Fruit fly (Drosophila melanogaster): ENCODE measurements around the gene Past1.
A peak's percentile ranks its signal among the peaks of the same experiment; 100 is the strongest.

Past1 gene

DNA sequence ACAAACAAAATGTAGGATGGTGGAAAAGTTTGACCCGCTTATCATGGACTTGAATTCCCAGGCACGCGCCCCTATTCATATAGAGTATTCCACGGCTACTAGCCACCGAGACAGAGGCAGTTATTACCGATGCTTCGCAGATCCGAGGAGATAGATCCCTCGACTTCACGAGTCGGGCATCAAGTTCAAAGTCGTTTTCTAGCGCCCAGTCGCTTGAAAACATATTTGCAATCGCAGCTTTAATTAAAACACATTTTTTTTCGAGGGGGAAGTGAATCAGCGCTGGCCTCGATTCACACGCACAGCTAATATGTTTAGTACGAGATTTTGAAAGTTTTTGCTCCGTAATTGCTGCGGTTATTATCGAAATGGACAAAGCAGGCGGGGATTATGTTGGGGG, 18.1 kb downstream of the Past1 start:
- TF ChIP-seq noc (tag; optimal IDR thresholded peaks at IDR 0.05), result peak; percentile 63

DNA sequence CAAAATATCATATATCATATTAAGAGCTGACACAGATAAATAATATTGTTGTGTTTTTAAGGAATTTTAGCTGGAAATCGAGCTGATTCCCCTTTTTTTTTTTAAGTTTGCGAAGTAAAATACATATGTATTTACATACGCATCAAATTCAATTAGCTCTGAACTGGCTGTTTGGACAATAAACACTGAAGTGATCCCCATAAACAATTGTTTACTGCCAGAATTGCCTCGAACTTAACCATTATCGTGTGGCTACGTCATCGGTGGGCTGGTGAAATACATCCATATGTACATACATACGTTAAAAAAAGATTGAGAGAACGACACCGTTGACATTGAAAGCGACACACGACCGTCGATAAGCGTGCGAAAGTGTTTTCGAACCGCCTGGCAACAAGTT, 19.1 kb downstream of the Past1 start:
- peak; percentile 49 for TF ChIP-seq noc (tag; optimal IDR thresholded peaks at IDR 0.05)

DNA sequence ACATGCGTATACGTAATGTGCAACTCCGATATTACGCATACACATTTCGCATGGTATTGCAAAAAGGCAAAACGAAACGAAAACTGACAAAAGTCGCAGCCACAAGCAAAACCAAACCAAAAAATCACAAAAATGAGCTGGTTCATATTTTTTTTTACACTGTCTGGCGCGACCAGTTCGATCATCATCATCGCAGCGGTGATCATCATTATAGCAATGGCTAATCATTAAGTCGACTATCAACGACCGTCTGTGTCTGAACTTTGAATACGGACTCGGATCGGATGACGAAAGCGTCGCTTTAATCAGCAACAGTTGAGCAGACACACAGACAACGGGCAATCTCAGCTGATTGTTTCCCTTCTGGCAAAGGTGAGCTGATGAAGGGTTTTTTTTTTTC, 19.8 kb downstream of the Past1 start:
- peak; percentile 28 for TF ChIP-seq noc (tag; optimal IDR thresholded peaks at IDR 0.05)

DNA sequence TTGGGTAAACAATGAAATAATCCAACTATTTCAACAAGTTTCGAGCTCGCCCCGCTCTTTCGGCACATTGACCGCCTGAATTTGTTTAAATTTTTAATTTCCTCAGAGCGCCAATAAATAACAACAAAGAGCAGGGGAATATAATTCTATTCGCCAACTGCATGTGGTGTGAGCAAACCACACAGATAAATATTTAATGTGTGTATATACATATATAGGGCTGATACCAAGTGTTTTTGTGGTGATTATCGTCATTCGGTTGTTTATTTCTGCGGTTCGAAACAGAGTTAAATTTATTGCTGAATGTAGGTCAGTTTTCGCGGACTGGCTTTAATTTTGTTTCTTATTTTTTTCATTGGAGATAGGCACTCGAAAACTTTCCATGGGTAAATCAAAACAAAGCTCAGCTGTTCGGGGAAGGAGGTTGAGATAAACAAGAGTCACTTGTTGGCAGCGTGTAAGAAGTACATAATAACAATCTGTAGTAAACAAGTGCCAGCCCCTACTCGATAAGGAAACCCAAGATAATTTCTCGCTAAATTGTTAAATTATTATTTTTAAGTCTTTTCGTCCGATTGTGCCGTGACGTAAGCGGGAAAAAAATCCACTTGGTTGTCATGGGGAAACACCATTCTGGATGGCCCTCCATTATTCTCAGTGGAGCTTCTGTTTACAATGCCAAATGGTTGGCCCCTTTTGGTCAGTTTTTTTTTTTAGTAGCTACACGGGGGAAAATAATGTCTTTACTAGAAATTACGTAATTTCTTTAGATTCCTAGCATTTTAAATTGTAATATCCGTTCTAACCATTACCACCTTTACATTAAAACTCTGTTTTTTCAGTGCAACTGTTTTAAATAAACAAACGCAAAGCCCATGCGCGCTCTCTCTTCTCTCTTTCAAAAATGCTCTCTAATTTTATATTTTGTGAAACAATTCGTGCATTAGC, 20.7 kb downstream of the Past1 start:
- TF ChIP-seq noc (tag; optimal IDR thresholded peaks at IDR 0.05), result peak; percentile 43

DNA sequence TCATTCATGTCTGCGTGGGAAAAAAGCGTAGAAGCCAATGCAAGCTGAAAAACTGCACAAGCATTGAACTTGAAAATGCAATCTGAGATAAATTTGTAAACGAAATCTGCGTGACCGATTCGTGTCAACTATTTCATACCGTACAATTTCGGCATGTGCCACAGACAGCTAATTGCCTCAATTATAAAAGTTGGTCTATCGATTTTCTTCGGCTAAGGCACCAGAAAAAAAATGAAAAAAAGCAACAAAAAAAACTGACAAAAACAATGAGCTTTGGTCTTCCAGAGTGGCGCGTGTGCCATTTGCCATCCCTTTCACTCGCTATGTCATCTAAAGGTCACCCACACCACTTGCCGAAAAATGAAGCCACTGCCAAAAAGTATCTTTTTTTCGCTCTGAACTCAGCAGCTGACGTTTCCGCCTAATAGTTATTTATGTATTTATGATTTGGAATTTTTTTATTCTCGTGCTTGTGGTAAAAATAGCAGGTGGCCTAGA, 21.5 kb downstream of the Past1 start:
- TF ChIP-seq noc (tag; optimal IDR thresholded peaks at IDR 0.05), result no peak

DNA sequence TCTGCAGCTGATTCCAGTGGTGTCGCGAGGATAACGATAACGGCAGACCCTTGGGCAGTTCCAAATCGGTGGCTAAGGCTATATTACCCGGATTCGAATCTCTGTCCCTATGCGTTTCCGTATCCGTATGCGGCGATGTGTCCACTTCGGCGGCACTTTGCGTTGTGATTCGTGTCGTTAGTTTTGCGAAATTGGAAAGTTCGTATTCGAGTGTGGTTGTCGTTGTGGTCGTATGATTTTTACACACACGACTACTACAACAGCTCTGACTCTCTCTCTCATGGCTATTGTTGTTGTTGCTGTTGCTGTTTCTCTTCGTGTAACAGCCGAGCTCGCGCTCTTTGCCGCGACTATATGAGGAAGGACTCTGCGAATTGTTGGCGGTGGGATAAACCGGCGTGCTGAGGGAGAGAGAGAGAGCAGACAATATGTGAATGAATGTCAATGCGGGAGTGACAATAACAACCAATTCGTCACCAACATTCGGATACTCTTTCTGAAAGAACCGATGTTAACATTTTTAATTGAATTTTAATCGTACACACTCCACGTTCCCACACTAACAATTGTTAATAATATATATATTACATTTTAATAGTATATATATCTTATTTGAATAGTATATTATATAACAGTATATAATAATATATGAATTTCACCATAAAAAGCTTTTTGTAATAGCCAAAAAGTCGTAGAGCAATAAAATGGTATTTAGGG, 22.7 kb downstream of the Past1 start:
- peak; percentile 57 for TF ChIP-seq noc (tag; optimal IDR thresholded peaks at IDR 0.05)

DNA sequence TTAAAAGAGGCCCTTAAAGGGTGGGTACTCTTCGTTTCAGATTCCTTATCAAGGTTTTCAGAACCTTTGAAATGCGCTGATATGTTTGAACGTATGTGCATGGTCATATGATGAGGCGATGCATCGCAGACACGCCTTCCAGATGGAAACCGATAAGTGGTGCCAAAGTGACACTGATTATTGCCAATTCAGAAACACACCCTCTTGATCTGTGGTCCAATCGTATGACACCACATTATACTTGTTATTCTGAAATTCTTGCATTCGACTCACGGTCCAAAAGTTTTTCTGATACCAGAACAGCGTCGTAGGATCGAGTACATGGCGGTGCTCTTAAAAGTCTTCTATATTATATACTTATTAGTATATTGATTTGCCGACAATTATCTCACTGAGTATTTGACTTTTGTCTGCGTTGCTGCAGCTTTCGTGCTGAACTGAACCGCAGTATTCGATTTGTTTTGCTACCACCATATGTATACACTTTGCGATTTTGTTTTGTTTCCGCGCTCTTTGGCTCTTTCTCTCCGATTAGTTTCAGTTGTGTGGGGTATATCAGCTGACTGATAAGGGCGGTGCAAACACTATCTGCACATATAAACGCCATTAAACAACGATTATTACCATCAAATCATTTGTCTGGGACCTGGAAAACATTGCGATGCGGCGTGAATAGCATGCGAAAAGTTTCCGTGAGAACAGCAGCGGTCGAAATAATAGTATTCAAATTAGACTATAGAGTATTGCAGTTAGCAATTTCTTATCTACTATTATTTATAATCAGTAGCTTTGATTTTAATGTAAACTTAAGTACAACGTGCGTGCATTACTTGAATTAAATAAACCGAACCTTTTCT, 23.4 kb downstream of the Past1 start:
- peak; percentile 57 for TF ChIP-seq noc (tag; optimal IDR thresholded peaks at IDR 0.05)

DNA sequence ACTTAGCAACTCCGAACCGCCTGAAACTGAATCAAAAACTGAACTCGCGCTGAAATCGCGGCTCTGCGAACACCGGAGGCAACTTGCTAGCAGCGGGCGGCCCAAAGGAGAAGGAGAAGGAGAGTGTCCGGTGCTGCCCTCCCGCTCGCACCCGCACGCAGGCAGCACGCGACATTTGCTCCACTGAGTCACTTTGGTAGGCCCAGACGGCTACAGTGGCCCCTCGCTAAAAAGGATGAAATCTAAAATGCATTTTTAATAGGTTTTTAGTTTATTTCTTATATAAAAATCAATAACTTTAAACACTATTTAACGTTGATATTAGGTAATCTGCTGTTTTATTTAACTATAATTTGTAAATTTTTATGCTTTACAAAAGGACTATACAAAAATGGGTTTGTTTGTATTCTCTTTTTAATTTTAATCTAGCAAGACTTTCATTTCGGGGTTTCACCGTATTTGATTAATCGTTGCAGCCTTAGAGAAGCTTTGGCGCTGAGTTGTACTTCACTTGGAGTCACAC, 25.3 kb downstream of the Past1 start, which contains the start of gene Men:
Gene Men (minus strand): TSS at position 51 of the 523 bp plus-strand sequence.
- TF ChIP-seq noc (tag; optimal IDR thresholded peaks at IDR 0.05), result peak; percentile 47

DNA sequence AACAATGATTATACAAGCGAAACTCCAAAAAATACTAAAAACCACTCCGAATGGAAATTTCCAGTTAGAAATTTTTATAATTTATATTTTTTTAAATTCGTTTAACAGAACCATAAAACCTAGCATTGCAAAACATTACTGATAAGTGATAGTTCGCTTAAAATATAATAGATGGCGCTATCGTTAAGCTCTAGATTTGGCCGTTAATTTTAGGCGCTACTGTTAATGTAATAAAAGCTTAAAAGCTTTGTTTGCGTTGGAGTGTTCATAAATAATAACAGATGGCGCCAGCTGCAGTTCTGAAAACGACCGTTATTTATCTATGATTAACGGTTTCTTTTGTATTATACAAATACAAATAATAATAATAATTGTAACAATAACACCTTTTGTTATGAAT, 26.6 kb downstream of the Past1 start:
- no peak for TF ChIP-seq noc (tag; optimal IDR thresholded peaks at IDR 0.05)

DNA sequence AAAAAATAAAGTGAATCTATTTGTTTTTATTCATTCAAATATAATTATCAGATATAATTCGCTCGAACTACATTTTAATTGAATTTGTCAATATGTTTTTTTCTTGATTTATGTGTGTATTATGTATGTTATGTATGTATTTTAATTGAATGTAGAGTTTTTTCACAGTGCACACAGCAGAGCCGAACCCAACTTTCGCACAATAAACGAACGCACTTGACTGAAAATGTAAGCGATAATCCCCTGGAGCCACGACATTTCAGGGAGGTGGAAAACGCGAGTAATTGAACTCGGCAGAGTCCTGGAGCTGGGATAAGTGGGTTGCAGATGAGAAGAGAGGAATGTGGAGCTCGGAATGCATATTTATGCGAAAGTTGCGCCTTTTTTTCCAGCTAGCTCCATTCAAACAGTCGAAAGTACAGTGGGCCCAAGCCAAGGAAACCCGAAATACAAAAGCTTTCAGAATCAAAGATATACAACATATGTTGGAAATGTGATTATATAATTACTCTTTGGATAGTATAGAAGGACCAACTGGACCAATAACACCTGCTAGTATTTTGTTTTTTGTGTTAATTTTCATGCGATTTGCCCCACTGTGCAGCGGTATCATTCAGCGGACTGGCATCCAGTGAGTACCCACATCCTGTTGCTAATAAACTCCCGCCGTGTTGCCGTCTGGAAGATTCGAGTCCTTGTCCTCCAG, 31.0 kb downstream of the Past1 start:
- TF ChIP-seq noc (tag; optimal IDR thresholded peaks at IDR 0.05), result no peak

DNA sequence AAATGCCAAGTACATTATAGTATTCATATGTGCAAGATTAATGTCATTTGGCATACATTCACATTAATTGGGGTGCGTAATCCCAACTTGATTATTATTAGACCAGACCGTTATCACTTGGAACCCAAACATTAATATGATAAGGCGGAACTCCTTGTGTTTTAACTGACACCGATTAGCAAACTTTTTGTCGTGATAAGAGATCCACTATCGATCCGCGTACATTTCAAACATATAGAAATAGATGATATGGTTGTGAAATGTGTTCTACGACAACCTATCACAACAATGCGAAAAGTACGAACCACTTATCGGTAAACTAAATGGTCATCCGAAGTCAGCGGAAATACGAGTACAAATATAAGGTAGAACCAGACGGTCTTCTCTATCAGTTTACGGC, 42.1 kb downstream of the Past1 start, which contains the start of gene Ugt37A2:
Gene Ugt37A2 (plus strand): TSS at position 396 of the 400 bp plus-strand sequence.
- TF ChIP-seq noc (tag; optimal IDR thresholded peaks at IDR 0.05), result no peak

DNA sequence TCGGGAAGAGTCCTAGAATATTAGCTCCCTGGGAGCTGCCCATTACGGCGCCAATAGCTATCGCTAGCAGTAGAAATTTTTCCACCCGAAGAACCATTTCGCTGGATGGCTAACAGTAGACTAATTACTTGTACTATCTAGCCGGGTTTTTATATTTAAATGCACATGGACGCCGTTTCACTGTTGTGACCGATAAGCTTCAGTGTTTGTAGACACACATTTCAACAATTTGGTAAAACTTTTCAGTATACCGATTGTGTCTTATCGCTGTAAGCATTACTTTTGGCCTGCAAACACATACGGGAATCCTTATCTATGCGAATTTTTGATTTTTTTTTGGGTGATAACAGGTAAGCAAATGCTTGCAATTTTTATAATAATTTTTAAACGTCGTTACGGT, 46.5 kb downstream of the Past1 start, which contains the start of gene Ugt37A3:
Gene Ugt37A3 (minus strand): TSS at position 101 of the 400 bp plus-strand sequence.
- TF ChIP-seq noc (tag; optimal IDR thresholded peaks at IDR 0.05), result no peak

DNA sequence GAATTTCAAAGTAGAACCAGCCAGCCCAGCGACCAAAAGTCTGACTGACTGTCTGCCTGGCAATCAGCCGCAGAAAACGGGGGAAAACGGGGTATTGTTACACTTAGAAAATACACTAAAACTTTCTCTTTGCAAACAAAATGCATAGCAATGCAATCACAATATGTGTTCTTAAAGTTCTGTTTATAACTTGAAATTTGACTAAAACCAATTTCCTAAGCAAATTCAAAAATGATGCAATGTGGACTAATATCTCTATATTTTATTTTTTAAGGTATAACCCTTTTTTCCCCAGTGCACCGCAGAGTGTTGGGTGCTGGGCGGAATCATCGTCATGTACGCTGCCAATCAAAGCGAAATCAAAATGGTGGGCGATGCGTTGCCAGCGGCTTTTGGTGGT, 53.9 kb downstream of the Past1 start:
- no peak for TF ChIP-seq noc (tag; optimal IDR thresholded peaks at IDR 0.05)

All from whole organism, larva.